Worm (Caenorhabditis elegans) whole organism, L1 larva: Measurements from ENCODE around the gene msp-32.

Source experiments
- alr-1 ChIP-seq: fragments of 200-800 bp; sonication (Bioruptor generic); optimal IDR thresholded peaks from 2 replicates; lab custom pipeline; 2018; ENCODE audit warnings: borderline replicate concordance, mild to moderate bottlenecking, missing genetic modification characterization, missing compliant biosample characterization
- egl-27 ChIP-seq, 2 experiments: fragments of 150-350 bp in 1 of 2; sonication (generic microtip); optimal IDR thresholded peaks; 3 replicates each; lab custom pipeline; 2017 to 2018; ENCODE audit warnings: missing biosample characterization in 2 of 2, missing genetic modification characterization in 2 of 2, missing genetic modification reagents in 2 of 2
- fkh-8 ChIP-seq: sonication (generic microtip); optimal IDR thresholded peaks from 2 replicates; lab custom pipeline; 2016; ENCODE audit warnings: mild to moderate bottlenecking, missing genetic modification characterization, missing compliant biosample characterization
- grh-1 ChIP-seq: fragments of 200-800 bp; sonication (Bioruptor generic); IDR thresholded peaks from 2 replicates; pipeline ENCODE4 v1.3.6; 2022; ENCODE audit warnings: missing genetic modification reagents, missing genetic modification characterization, missing compliant biosample characterization
- lin-39 ChIP-seq: fragments of 150-350 bp; optimal IDR thresholded peaks from 2 replicates; lab custom pipeline; 2014; ENCODE audit warnings: missing biosample characterization, missing genetic modification reagents, missing genetic modification characterization
- mdl-1 ChIP-seq, 2 experiments: fragments of 150-350 bp; optimal IDR thresholded peaks; 2 replicates each; lab custom pipeline; 2014 to 2017; ENCODE audit warnings: missing biosample characterization in 2 of 2, missing genetic modification characterization in 2 of 2, inconsistent platforms in 1 of 2
- nhr-19 ChIP-seq: fragments of 200-800 bp; sonication (Bioruptor generic); conservative IDR thresholded peaks from 2 replicates; pipeline ENCODE4 v1.3.6; 2022; ENCODE audit warnings: missing genetic modification characterization, missing compliant biosample characterization
- nhr-76 ChIP-seq: sonication (generic microtip); optimal IDR thresholded peaks from 2 replicates; lab custom pipeline; 2017; ENCODE audit warnings: missing biosample characterization, missing genetic modification characterization
- nhr-85 ChIP-seq: sonication (generic microtip); peaks from one replicate; lab custom pipeline; 2016; ENCODE audit warnings: missing genetic modification characterization, inconsistent platforms, missing compliant biosample characterization

DNA sequence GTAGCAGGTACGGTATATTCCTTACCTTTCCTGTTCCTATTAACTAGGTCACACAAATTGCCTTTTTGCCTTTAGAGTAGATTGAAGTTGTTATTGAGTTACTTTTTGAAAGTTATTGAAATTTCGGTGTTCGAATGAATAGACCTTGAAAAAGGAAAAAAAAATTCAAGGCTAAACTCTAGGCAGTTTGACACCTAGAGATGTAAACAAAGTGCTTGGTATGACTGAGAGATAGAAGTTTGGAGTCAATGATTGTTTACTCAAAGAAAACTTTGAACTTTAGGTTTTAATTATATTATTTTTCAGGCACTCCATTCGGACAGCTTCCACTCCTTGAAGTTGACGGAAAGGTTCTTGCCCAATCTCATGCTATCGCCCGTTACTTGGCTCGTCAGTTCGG is 16.1 kb upstream of the msp-32 start:
- TF ChIP-seq nhr-85 (no peak), alr-1 (tag; lab: Kevin White, UChicago) (no peak), lin-39 (no peak), grh-1 (GFP tag; lab: Robert Waterston, UW) (no peak), fkh-8 (tag; lab: Kevin White, UChicago) (no peak), egl-27 (tag; optimal IDR thresholded peaks at IDR 0.05; lab: Kevin White, UChicago) (no peak), nhr-76 (tag; lab: Kevin White, UChicago) (no peak), nhr-19 (GFP tag; lab: Robert Waterston, UW) (no peak), mdl-1 (tag; optimal IDR thresholded peaks at IDR 0.05; lab: Kevin White, UChicago) (no peak)
